Worm (Caenorhabditis elegans) whole organism, L4/young adult: Measurements from ENCODE around the gene srw-1.

Source experiments
- W03F9.2 ChIP-seq: fragments of 150-350 bp; optimal IDR thresholded peaks from 2 replicates; lab custom pipeline; 2014; ENCODE audit warnings: missing biosample characterization, missing genetic modification characterization
- dao-5 ChIP-seq: sonication (generic microtip); optimal IDR thresholded peaks from 2 replicates; lab custom pipeline; 2016; ENCODE audit warnings: missing genotype, missing genetic modification characterization, moderate library complexity, missing compliant biosample characterization
- him-1 ChIP-seq: sonication (generic microtip); optimal IDR thresholded peaks from 2 replicates; lab custom pipeline; 2016; ENCODE audit warnings: missing genotype, missing genetic modification reagents, missing genetic modification characterization, missing compliant biosample characterization

ce11 chrV:15186259-15186927 lies 11.7 kb upstream of the srw-1 start, which contains the start of gene Y75B12B.3:
- TF ChIP-seq him-1 (tag; lab: Kevin White, UChicago) (no peak), dao-5 (no peak), W03F9.2 (no peak)
